Worm (Caenorhabditis elegans) whole organism, early embryonic: Measurements from ENCODE around the gene Y57G11C.1142.

Experiments
- B0310.2 ChIP-seq: sonication (generic microtip); optimal IDR thresholded peaks from 2 replicates; lab custom pipeline; 2016; ENCODE audit warnings: mild to moderate bottlenecking, missing genetic modification characterization, missing compliant biosample characterization
- F13C5.2 ChIP-seq: sonication (generic microtip); optimal IDR thresholded peaks from 2 replicates; lab custom pipeline; 2017; ENCODE audit warnings: mild to moderate bottlenecking, missing genetic modification characterization, inconsistent platforms, missing compliant biosample characterization
- aly-1 ChIP-seq: sonication (generic microtip); optimal IDR thresholded peaks from 2 replicates; lab custom pipeline; 2016; ENCODE audit warnings: missing genetic modification characterization, missing compliant biosample characterization
- ama-1 ChIP-seq: fragments of 150-350 bp; optimal IDR thresholded peaks from 2 replicates; lab custom pipeline; 2014
- ceh-13 ChIP-seq: fragments of 200-800 bp; sonication (Bioruptor generic); optimal IDR thresholded peaks from 2 replicates; lab custom pipeline; 2018; ENCODE audit warnings: mild to moderate bottlenecking, missing genetic modification characterization, missing compliant biosample characterization
- ceh-36 ChIP-seq: sonication (generic microtip); optimal IDR thresholded peaks from 2 replicates; lab custom pipeline; 2016; ENCODE audit warnings: missing genetic modification characterization, inconsistent platforms, missing compliant biosample characterization
- ets-7 ChIP-seq: sonication (generic microtip); optimal IDR thresholded peaks from 2 replicates; lab custom pipeline; 2016; ENCODE audit warnings: missing genotype, missing genetic modification characterization, missing compliant biosample characterization
- flt-1 ChIP-seq: fragments of 200-800 bp; sonication (Bioruptor generic); IDR thresholded peaks from 2 replicates; pipeline ENCODE4 v1.3.6; 2022; ENCODE audit warnings: missing genetic modification characterization, missing compliant biosample characterization
- hmbx-1 ChIP-seq: sonication (generic microtip); optimal IDR thresholded peaks from 2 replicates; lab custom pipeline; 2016; ENCODE audit warnings: mild to moderate bottlenecking, missing genetic modification characterization, missing compliant biosample characterization
- hmg-4 ChIP-seq: fragments of 200-800 bp; sonication (Bioruptor generic); optimal IDR thresholded peaks from 2 replicates; lab custom pipeline; 2018; ENCODE audit warnings: mild to moderate bottlenecking, missing genetic modification characterization, missing compliant biosample characterization
- hnd-1 ChIP-seq: sonication (generic microtip); optimal IDR thresholded peaks from 2 replicates; lab custom pipeline; 2016; ENCODE audit warnings: missing genetic modification characterization, missing compliant biosample characterization
- pes-1 ChIP-seq: fragments of 200-800 bp; sonication (Bioruptor generic); IDR thresholded peaks from 2 replicates; pipeline ENCODE4 v1.3.6; 2022; ENCODE audit warnings: missing genetic modification reagents, missing genetic modification characterization, missing compliant biosample characterization
- scrt-1 ChIP-seq: fragments of 200-800 bp; sonication (Bioruptor generic); IDR thresholded peaks from 2 replicates; pipeline ENCODE4 v1.3.6; 2022; ENCODE audit warnings: missing genetic modification characterization, missing compliant biosample characterization
- sea-1 ChIP-seq: fragments of 200-800 bp; sonication (Bioruptor generic); conservative IDR thresholded peaks from 2 replicates; pipeline ENCODE4 v1.3.6; 2022; ENCODE audit warnings: missing genetic modification characterization, missing compliant biosample characterization
- tbx-11 ChIP-seq: fragments of 200-800 bp; sonication (Bioruptor generic); IDR thresholded peaks from 2 replicates; pipeline ENCODE4 v1.3.6; 2022; ENCODE audit warnings: missing genetic modification characterization, missing compliant biosample characterization
- tbx-37 ChIP-seq: fragments of 200-800 bp; sonication (Bioruptor generic); conservative IDR thresholded peaks from 2 replicates; pipeline ENCODE4 v1.3.6; 2022; ENCODE audit warnings: missing genetic modification reagents, missing genetic modification characterization, missing compliant biosample characterization
- tra-4 ChIP-seq: sonication (generic microtip); optimal IDR thresholded peaks from 2 replicates; lab custom pipeline; 2017; ENCODE audit warnings: missing genetic modification characterization, missing compliant biosample characterization

The Y57G11C.1142 gene

ce11 chrIV:14816288-14816687 is 13.9 kb downstream of the Y57G11C.1142 start, which contains the start of gene Y57G11C.46:
Y57G11C.46 (minus strand) TSS chrIV:14816388.
- TF ChIP-seq ceh-13 (no peak), sea-1 (GFP tag; lab: Robert Waterston, UW) (no peak), flt-1 (no peak), scrt-1 (GFP tag; lab: Robert Waterston, UW) (no peak), aly-1 (tag; lab: Kevin White, UChicago) (no peak), ama-1 (lab: Kevin White, UChicago) (no peak), tbx-37 (GFP tag; lab: Robert Waterston, UW) (no peak), hmbx-1 (no peak)

- TF ChIP-seq flt-1 = no peak
- peak; percentile 38 for TF ChIP-seq ama-1 (lab: Kevin White, UChicago)
These were observed 19.9 kb downstream of the Y57G11C.1142 start for ce11 chrIV:14822267-14822666.

ce11 chrIV:14824201-14824600 is 21.8 kb downstream of the Y57G11C.1142 start:
- TF ChIP-seq tbx-11 (GFP tag; lab: Robert Waterston, UW) = no peak
- no peak for TF ChIP-seq ceh-36 (tag; lab: Kevin White, UChicago)
- no peak for TF ChIP-seq B0310.2 (tag; lab: Kevin White, UChicago)
- no peak for TF ChIP-seq hnd-1 (tag; lab: Kevin White, UChicago)
- TF ChIP-seq hmg-4 = no peak
- TF ChIP-seq flt-1 = no peak
- no peak for TF ChIP-seq pes-1 (GFP tag; lab: Robert Waterston, UW)
- no peak for TF ChIP-seq ets-7 (tag; lab: Kevin White, UChicago)
- no peak for TF ChIP-seq tra-4

ce11 chrIV:14824878-14825352 is 22.5 kb downstream of the Y57G11C.1142 start, which contains the start of gene sec-61.A:
sec-61.A (minus strand) TSS chrIV:14825264.
- TF ChIP-seq F13C5.2 (peak; percentile 57), flt-1 (no peak), tbx-37 (GFP tag; lab: Robert Waterston, UW) (no peak), hmg-4 (peak; percentile 59)

- TF ChIP-seq ets-7 (tag; lab: Kevin White, UChicago) (no peak), tbx-11 (GFP tag; lab: Robert Waterston, UW) (no peak), hmg-4 (no peak), ceh-13 (no peak), pes-1 (GFP tag; lab: Robert Waterston, UW) (no peak), F13C5.2 (no peak), sea-1 (GFP tag; lab: Robert Waterston, UW) (no peak), B0310.2 (tag; lab: Kevin White, UChicago) (no peak), aly-1 (tag; lab: Kevin White, UChicago) (no peak), tbx-37 (GFP tag; lab: Robert Waterston, UW) (no peak), hnd-1 (tag; lab: Kevin White, UChicago) (no peak), tra-4 (no peak), ceh-36 (tag; lab: Kevin White, UChicago) (no peak), hmbx-1 (no peak), scrt-1 (GFP tag; lab: Robert Waterston, UW) (no peak), ama-1 (lab: Kevin White, UChicago) (no peak), flt-1 (no peak)
These were observed 23.0 kb downstream of the Y57G11C.1142 start, which contains the start of gene rps-18 for ce11 chrIV:14825379-14825778. rps-18 (plus strand) TSS chrIV:14825679.

- TF ChIP-seq hmg-4 (no peak), ceh-13 (no peak), F13C5.2 (no peak), hnd-1 (tag; lab: Kevin White, UChicago) (no peak), ama-1 (lab: Kevin White, UChicago) (no peak), scrt-1 (GFP tag; lab: Robert Waterston, UW) (no peak), B0310.2 (tag; lab: Kevin White, UChicago) (no peak), tra-4 (no peak)
These were observed 23.8 kb downstream of the Y57G11C.1142 start for ce11 chrIV:14826151-14826757.

ce11 chrIV:14828218-14828617 is 25.8 kb downstream of the Y57G11C.1142 start:
- no peak for TF ChIP-seq hmg-4
- TF ChIP-seq sea-1 (GFP tag; lab: Robert Waterston, UW) = no peak
- no peak for TF ChIP-seq tbx-11 (GFP tag; lab: Robert Waterston, UW)
- TF ChIP-seq tbx-37 (GFP tag; lab: Robert Waterston, UW) = no peak
- TF ChIP-seq ets-7 (tag; lab: Kevin White, UChicago) = no peak
- no peak for TF ChIP-seq ceh-36 (tag; lab: Kevin White, UChicago)
- TF ChIP-seq ama-1 (lab: Kevin White, UChicago) = no peak
- TF ChIP-seq scrt-1 (GFP tag; lab: Robert Waterston, UW) = no peak
- no peak for TF ChIP-seq flt-1
- TF ChIP-seq hnd-1 (tag; lab: Kevin White, UChicago) = no peak
- no peak for TF ChIP-seq ceh-13
- TF ChIP-seq aly-1 (tag; lab: Kevin White, UChicago) = no peak
- TF ChIP-seq hmbx-1 = no peak
- TF ChIP-seq F13C5.2 = no peak
- TF ChIP-seq B0310.2 (tag; lab: Kevin White, UChicago) = no peak
- TF ChIP-seq tra-4 = no peak
- no peak for TF ChIP-seq pes-1 (GFP tag; lab: Robert Waterston, UW)

- TF ChIP-seq ceh-36 (tag; lab: Kevin White, UChicago) (no peak), aly-1 (tag; lab: Kevin White, UChicago) (no peak), ets-7 (tag; lab: Kevin White, UChicago) (no peak), ama-1 (lab: Kevin White, UChicago) (no peak), F13C5.2 (no peak), tbx-37 (GFP tag; lab: Robert Waterston, UW) (no peak), hmg-4 (no peak)
These were observed 26.6 kb downstream of the Y57G11C.1142 start, which contains the start of gene hhat-2 for ce11 chrIV:14829026-14829425. hhat-2 (minus strand) TSS chrIV:14829126.
